Fruit fly (Drosophila melanogaster) whole organism, embryonic: ENCODE data around the gene Ythdc1.

Experiments used
- ATbp ChIP-seq: fragments of 200-800 bp; sonication (Bioruptor generic); optimal IDR thresholded peaks from 2 replicates; lab custom pipeline; 2017; ENCODE audit warnings: missing biosample characterization, mild to moderate bottlenecking, missing genetic modification characterization, missing genetic modification reagents
- Ada2b ChIP-seq: fragments of 200-800 bp; sonication (Bioruptor generic); IDR thresholded peaks from 2 replicates; pipeline ENCODE4 v1.3.6; 2022; ENCODE audit warnings: missing biosample characterization, missing genetic modification characterization
- Adf1 ChIP-seq: fragments of 200-800 bp; sonication (Bioruptor generic); IDR thresholded peaks from 2 replicates; pipeline ENCODE4 v1.3.6; 2022; ENCODE audit warnings: missing biosample characterization, missing genetic modification characterization
- Asciz ChIP-seq: fragments of 200-800 bp; sonication (Bioruptor generic); optimal IDR thresholded peaks from 2 replicates; lab custom pipeline; 2017; ENCODE audit warnings: missing biosample characterization, mild to moderate bottlenecking, missing genetic modification characterization, missing genetic modification reagents
- CG10321 ChIP-seq: fragments of 200-800 bp; sonication (Bioruptor generic); IDR thresholded peaks from 2 replicates; pipeline ENCODE4 v1.3.6; 2022; ENCODE audit warnings: missing biosample characterization, missing genetic modification characterization
- CG11085 ChIP-seq: fragments of 200-800 bp; sonication (Bioruptor generic); IDR thresholded peaks from 2 replicates; pipeline ENCODE4 v1.3.6; 2022; ENCODE audit warnings: missing biosample characterization, missing genetic modification characterization
- CG12155 ChIP-seq: fragments of 200-800 bp; sonication (Bioruptor generic); optimal IDR thresholded peaks from 3 replicates; lab custom pipeline; 2016; ENCODE audit warnings: missing biosample characterization, missing genetic modification characterization
- CG12659 ChIP-seq: fragments of 200-800 bp; sonication (Bioruptor generic); optimal IDR thresholded peaks from 3 replicates; lab custom pipeline; 2017; ENCODE audit warnings: mild to moderate bottlenecking, missing biosample characterization, missing genetic modification reagents, missing genetic modification characterization
- CG13296 ChIP-seq: fragments of 200-800 bp; sonication (Bioruptor generic); optimal IDR thresholded peaks from 3 replicates; lab custom pipeline; 2018; ENCODE audit warnings: missing biosample characterization, mild to moderate bottlenecking, missing genetic modification characterization
- CG15696 ChIP-seq: fragments of 200-800 bp; sonication (Bioruptor generic); optimal IDR thresholded peaks from 2 replicates; lab custom pipeline; 2019; ENCODE audit warnings: missing biosample characterization, mild to moderate bottlenecking, missing genetic modification characterization, moderate library complexity
- CG16863 ChIP-seq: fragments of 200-800 bp; sonication (Bioruptor generic); optimal IDR thresholded peaks from 3 replicates; lab custom pipeline; 2016; ENCODE audit warnings: missing biosample characterization, missing genetic modification characterization
- CG17802 ChIP-seq: fragments of 200-800 bp; sonication (Bioruptor generic); optimal IDR thresholded peaks from 2 replicates; lab custom pipeline; 2018; ENCODE audit warnings: missing biosample characterization, mild to moderate bottlenecking, missing genetic modification characterization, moderate library complexity
- CG2875 ChIP-seq: fragments of 200-800 bp; sonication (Bioruptor generic); optimal IDR thresholded peaks from 2 replicates; lab custom pipeline; 2017; ENCODE audit warnings: missing biosample characterization, mild to moderate bottlenecking, missing genetic modification characterization, missing genetic modification reagents
- CG4730 ChIP-seq: fragments of 200-800 bp; sonication (Bioruptor generic); IDR thresholded peaks from 2 replicates; pipeline ENCODE4 v1.3.6; 2022; ENCODE audit warnings: missing biosample characterization, missing genetic modification characterization
- CG7357 ChIP-seq: fragments of 200-800 bp; sonication (Bioruptor generic); IDR thresholded peaks from 3 replicates; pipeline ENCODE4 v1.3.6; 2022; ENCODE audit warnings: missing biosample characterization, missing genetic modification characterization
- CG7963 ChIP-seq: fragments of 200-800 bp; sonication (Bioruptor generic); IDR thresholded peaks from 3 replicates; pipeline ENCODE4 v1.3.6; 2022; ENCODE audit warnings: missing biosample characterization, missing genetic modification characterization; ENCODE audit not compliant: partially characterized antibody
- Chrac-16 ChIP-seq: fragments of 200-800 bp; sonication (Bioruptor generic); optimal IDR thresholded peaks from 3 replicates; lab custom pipeline; 2016; ENCODE audit warnings: missing biosample characterization, missing genetic modification characterization
- Dek ChIP-seq: fragments of 200-800 bp; sonication (Bioruptor generic); optimal IDR thresholded peaks from 3 replicates; lab custom pipeline; 2019; ENCODE audit warnings: missing biosample characterization, mild to moderate bottlenecking, missing genetic modification characterization, moderate library complexity
- H2.0 ChIP-seq: fragments of 200-800 bp; sonication (Bioruptor generic); IDR thresholded peaks from 2 replicates; pipeline ENCODE4 v1.3.6; 2022; ENCODE audit warnings: missing biosample characterization, missing genetic modification characterization
- HLH3B ChIP-seq: fragments of 200-800 bp; sonication (Bioruptor generic); IDR thresholded peaks from 2 replicates; pipeline ENCODE4 v1.3.6; 2022; ENCODE audit warnings: missing biosample characterization, missing genetic modification characterization
- Hr3 ChIP-seq: fragments of 200-800 bp; sonication (Bioruptor generic); optimal IDR thresholded peaks from 3 replicates; lab custom pipeline; 2016; ENCODE audit warnings: missing biosample characterization, missing genetic modification characterization
- Hsf ChIP-seq: fragments of 200-800 bp; sonication (Bioruptor generic); optimal IDR thresholded peaks from 3 replicates; lab custom pipeline; 2016; ENCODE audit warnings: missing biosample characterization, missing genetic modification characterization
- Max ChIP-seq: fragments of 200-800 bp; sonication (Bioruptor generic); optimal IDR thresholded peaks from 2 replicates; lab custom pipeline; 2016; ENCODE audit warnings: missing biosample characterization, mild to moderate bottlenecking, missing genetic modification characterization
- Med ChIP-seq: fragments of 200-800 bp; sonication (Bioruptor generic); peaks from one replicate; lab custom pipeline; 2016; ENCODE audit warnings: missing biosample characterization, missing genetic modification characterization, mild to moderate bottlenecking, inconsistent platforms, moderate library complexity
- Myb ChIP-seq: fragments of 200-800 bp; sonication (Bioruptor generic); optimal IDR thresholded peaks from 2 replicates; lab custom pipeline; 2016; ENCODE audit warnings: missing biosample characterization, missing genetic modification characterization
- Ravus ChIP-seq: fragments of 200-800 bp; sonication (Bioruptor generic); IDR thresholded peaks from 2 replicates; pipeline ENCODE4 v1.3.6; 2022; ENCODE audit warnings: missing biosample characterization, missing genetic modification characterization
- Sox100B ChIP-seq: fragments of 200-800 bp; sonication (Bioruptor generic); optimal IDR thresholded peaks from 3 replicates; lab custom pipeline; 2018; ENCODE audit warnings: missing biosample characterization, mild to moderate bottlenecking, missing genetic modification characterization
- abd-A ChIP-seq: fragments of 200-800 bp; sonication (Bioruptor generic); optimal IDR thresholded peaks from 3 replicates; lab custom pipeline; 2019; ENCODE audit warnings: missing biosample characterization, mild to moderate bottlenecking, missing genetic modification characterization, moderate library complexity
- bsh ChIP-seq, 2 experiments: fragments of 200-800 bp; sonication (Bioruptor generic); optimal IDR thresholded peaks; 2 replicates each; lab custom pipeline; 2017 to 2018; ENCODE audit warnings: mild to moderate bottlenecking in 2 of 2, missing biosample characterization in 2 of 2, missing genetic modification characterization in 2 of 2, moderate library complexity in 1 of 2
- cad ChIP-seq: fragments of >200 bp; optimal IDR thresholded peaks from 2 replicates; lab custom pipeline; 2017; ENCODE audit warnings: missing biosample characterization, missing genetic modification characterization
- crol ChIP-seq: fragments of 200-800 bp; sonication (Bioruptor generic); IDR thresholded peaks from 2 replicates; pipeline ENCODE4 v1.3.6; 2022; ENCODE audit warnings: missing biosample characterization, missing genetic modification characterization
- cwo ChIP-seq: fragments of 200-800 bp; sonication (Bioruptor generic); optimal IDR thresholded peaks from 3 replicates; lab custom pipeline; 2017; ENCODE audit warnings: missing biosample characterization, missing genetic modification characterization, mild to moderate bottlenecking, moderate library complexity, missing genetic modification reagents
- dimm ChIP-seq: fragments of 200-800 bp; sonication (Bioruptor generic); IDR thresholded peaks from 2 replicates; pipeline ENCODE4 v1.3.6; 2022; ENCODE audit warnings: missing biosample characterization, missing genetic modification characterization
- ems ChIP-seq: fragments of 200-800 bp; sonication (Bioruptor generic); optimal IDR thresholded peaks from 3 replicates; lab custom pipeline; 2016; ENCODE audit warnings: missing biosample characterization, missing genetic modification characterization
- ind ChIP-seq: fragments of 200-800 bp; sonication (Bioruptor generic); optimal IDR thresholded peaks from 3 replicates; lab custom pipeline; 2016; ENCODE audit warnings: missing biosample characterization, missing genetic modification characterization
- ken ChIP-seq: fragments of 200-800 bp; sonication (Bioruptor generic); IDR thresholded peaks from 3 replicates; pipeline ENCODE4 v1.3.6; 2022; ENCODE audit warnings: missing biosample characterization, missing genetic modification characterization
- luna ChIP-seq: fragments of 200-800 bp; sonication (Bioruptor generic); optimal IDR thresholded peaks from 2 replicates; lab custom pipeline; 2016; ENCODE audit warnings: missing biosample characterization, missing genetic modification characterization
- oc ChIP-seq: fragments of 200-800 bp; sonication (Bioruptor generic); optimal IDR thresholded peaks from 2 replicates; lab custom pipeline; 2018; ENCODE audit warnings: missing biosample characterization, mild to moderate bottlenecking, missing genetic modification characterization, moderate library complexity
- odd ChIP-seq: fragments of 200-800 bp; sonication (Bioruptor generic); optimal IDR thresholded peaks from 2 replicates; lab custom pipeline; 2017; ENCODE audit warnings: missing biosample characterization, mild to moderate bottlenecking, missing genetic modification characterization
- otp ChIP-seq: fragments of 200-800 bp; sonication (Bioruptor generic); IDR thresholded peaks from 3 replicates; pipeline ENCODE4, ENCODE4 v1.3.6; 2022; ENCODE audit warnings: missing biosample characterization, missing genetic modification characterization
- p53 ChIP-seq: fragments of 200-800 bp; sonication (Bioruptor generic); optimal IDR thresholded peaks from 2 replicates; lab custom pipeline; 2016; ENCODE audit warnings: missing biosample characterization, missing genetic modification characterization
- pfk ChIP-seq: fragments of 200-800 bp; sonication (Bioruptor generic); optimal IDR thresholded peaks from 2 replicates; lab custom pipeline; 2018; ENCODE audit warnings: missing biosample characterization, mild to moderate bottlenecking, missing genetic modification characterization, moderate library complexity
- pita ChIP-seq: fragments of 200-800 bp; sonication (Bioruptor generic); optimal IDR thresholded peaks from 2 replicates; lab custom pipeline; 2017; ENCODE audit warnings: missing biosample characterization, mild to moderate bottlenecking, missing genetic modification characterization
- sens-2 ChIP-seq: fragments of 200-800 bp; sonication (Bioruptor generic); IDR thresholded peaks from 2 replicates; pipeline ENCODE4 v1.3.6; 2022; ENCODE audit warnings: missing biosample characterization, missing genetic modification characterization
- sna ChIP-seq: fragments of 200-800 bp; sonication (Bioruptor generic); IDR thresholded peaks from 2 replicates; pipeline ENCODE4 v1.3.6; 2022; ENCODE audit warnings: missing biosample characterization, missing genetic modification characterization; ENCODE audit not compliant: partially characterized antibody
- so ChIP-seq: fragments of 200-800 bp; sonication (Bioruptor generic); IDR thresholded peaks from 3 replicates; pipeline ENCODE4 v1.3.6; 2022; ENCODE audit warnings: missing biosample characterization, missing genetic modification characterization
- sr ChIP-seq: fragments of 200-800 bp; sonication (Bioruptor generic); IDR thresholded peaks from 3 replicates; pipeline ENCODE4 v1.3.6; 2022; ENCODE audit warnings: missing biosample characterization, missing genetic modification characterization
- tap ChIP-seq: fragments of 200-800 bp; optimal IDR thresholded peaks from 3 replicates; lab custom pipeline; 2019; ENCODE audit warnings: missing biosample characterization, mild to moderate bottlenecking, missing genetic modification characterization, moderate library complexity
- tgo ChIP-seq: fragments of 200-800 bp; sonication (Bioruptor generic); IDR thresholded peaks from 3 replicates; pipeline ENCODE4 v1.3.6; 2022; ENCODE audit warnings: missing biosample characterization, missing genetic modification characterization
- tio ChIP-seq: fragments of 200-800 bp; sonication (Bioruptor generic); optimal IDR thresholded peaks from 2 replicates; lab custom pipeline; 2017; ENCODE audit warnings: missing biosample characterization, missing genetic modification characterization, inconsistent platforms
- trem ChIP-seq: fragments of 200-800 bp; optimal IDR thresholded peaks from 3 replicates; lab custom pipeline; 2019; ENCODE audit warnings: missing biosample characterization, mild to moderate bottlenecking, missing genetic modification characterization, moderate library complexity

Gene Ythdc1

dm6 chr3L:3381869-3382488, 8.0 kb upstream of the Ythdc1 start (continued):
- peak; percentile 4 for TF ChIP-seq Hsf
- TF ChIP-seq CG11085 (GFP tag; lab: Robert Waterston, UW) = peak; percentile 52
- TF ChIP-seq so = 0 out of 3 replicates have a peak, but pooled peaks have one; percentile 49
- TF ChIP-seq Adf1 (GFP tag; lab: Robert Waterston, UW) = peak; percentile 61
- TF ChIP-seq Myb (GFP tag; lab: Kevin White, UChicago) = no peak
- TF ChIP-seq pita = no peak
- peak; percentile 70 for TF ChIP-seq Ada2b (GFP tag; lab: Robert Waterston, UW)
- no peak for TF ChIP-seq crol (GFP tag; lab: Robert Waterston, UW)
- no peak for TF ChIP-seq CG17802 (tag; lab: Kevin White, UChicago)
- peak in 1 of 2 experiments; percentile 48 for TF ChIP-seq bsh (GFP tag; optimal IDR thresholded peaks at IDR 0.05; lab: Kevin White, UChicago)
- TF ChIP-seq CG10321 = no peak
- no peak for TF ChIP-seq tio (GFP tag; lab: Kevin White, UChicago)
- TF ChIP-seq trem (tag; lab: Kevin White, UChicago) = no peak
- no peak for TF ChIP-seq cwo (GFP tag; lab: Kevin White, UChicago)
- TF ChIP-seq dimm (GFP tag; lab: Robert Waterston, UW) = peak; percentile 11; the same call in 1 of the 2 replicates
- no peak for TF ChIP-seq Asciz (GFP tag; lab: Kevin White, UChicago)
- peak; percentile 27 for TF ChIP-seq CG13296 (GFP tag; lab: Kevin White, UChicago)
- no peak for TF ChIP-seq CG16863 (GFP tag; lab: Kevin White, UChicago)
- TF ChIP-seq Max (GFP tag; lab: Kevin White, UChicago) = no peak
- TF ChIP-seq H2.0 = peak; percentile 72
- peak; percentile 78 for TF ChIP-seq Med (GFP tag; lab: Kevin White, UChicago)
- TF ChIP-seq p53 (GFP tag; lab: Kevin White, UChicago) = no peak
- no peak for TF ChIP-seq pfk
- TF ChIP-seq ems = no peak
- peak; percentile 51 for TF ChIP-seq ind (GFP tag; lab: Kevin White, UChicago)
- TF ChIP-seq abd-A (tag; lab: Kevin White, UChicago) = no peak
- no peak for TF ChIP-seq CG12155
- no peak for TF ChIP-seq CG15696 (tag; lab: Kevin White, UChicago)
- TF ChIP-seq CG7357 = peak; percentile 51; the same call in 1 of the 3 replicates
- TF ChIP-seq luna = no peak
- no peak for TF ChIP-seq CG7963
- TF ChIP-seq Ravus = no peak
- TF ChIP-seq otp (GFP tag; lab: Robert Waterston, UW) = peak; percentile 64; the same call in 2 of the 3 replicates
- no peak for TF ChIP-seq cad (GFP tag; lab: Kevin White, UChicago)
- TF ChIP-seq ATbp (GFP tag; lab: Kevin White, UChicago) = peak; percentile 13
- peak; percentile 70 for TF ChIP-seq ken
- TF ChIP-seq sna (GFP tag; lab: Robert Waterston, UW) = no peak
- no peak for TF ChIP-seq Hr3 (GFP tag; lab: Kevin White, UChicago)
- no peak for TF ChIP-seq sens-2
- no peak for TF ChIP-seq odd (GFP tag; lab: Kevin White, UChicago)
- TF ChIP-seq oc (tag; lab: Kevin White, UChicago) = peak; percentile 37
- TF ChIP-seq Dek (tag; lab: Kevin White, UChicago) = peak; percentile 47
- 0 out of 3 replicates have a peak, but pooled peaks have one; percentile 47 for TF ChIP-seq sr (GFP tag; lab: Robert Waterston, UW)
- TF ChIP-seq CG4730 = no peak
- TF ChIP-seq Chrac-16 = peak; percentile 32
- peak; percentile 59 for TF ChIP-seq tgo
- no peak for TF ChIP-seq Sox100B (GFP tag; lab: Kevin White, UChicago)
- peak; percentile 6 for TF ChIP-seq tap
- peak; percentile 75 for TF ChIP-seq HLH3B
- no peak for TF ChIP-seq CG2875 (GFP tag; lab: Kevin White, UChicago)
- TF ChIP-seq CG12659 = no peak
